Worm (Caenorhabditis elegans) whole organism, L1 larva: Measurements from ENCODE around the gene F54D5.15.
A peak's percentile ranks its signal among the peaks of the same experiment; 100 is the strongest.
"Not testable (repeated sequence)": the region's sequence is repeated elsewhere in the genome, so short reads cannot be mapped to it uniquely, and the experiment has no call there.

Experiments
- C04F5.9 ChIP-seq: sonication (generic microtip); optimal IDR thresholded peaks from 2 replicates; lab custom pipeline; 2016; ENCODE audit warnings: missing genetic modification characterization, missing compliant biosample characterization
- C16A3.4 ChIP-seq: fragments of 150-350 bp; optimal IDR thresholded peaks from 2 replicates; lab custom pipeline; 2014; ENCODE audit warnings: missing biosample characterization, missing genetic modification characterization
- alr-1 ChIP-seq: fragments of 200-800 bp; sonication (Bioruptor generic); optimal IDR thresholded peaks from 2 replicates; lab custom pipeline; 2018; ENCODE audit warnings: borderline replicate concordance, mild to moderate bottlenecking, missing genetic modification characterization, missing compliant biosample characterization
- aly-2 ChIP-seq: fragments of 150-350 bp; optimal IDR thresholded peaks from 2 replicates; lab custom pipeline; 2014; ENCODE audit warnings: missing biosample characterization, missing genetic modification characterization
- ceh-8 ChIP-seq: fragments of 200-800 bp; sonication (Bioruptor generic); optimal IDR thresholded peaks from 2 replicates; lab custom pipeline; 2018; ENCODE audit warnings: mild to moderate bottlenecking, missing genetic modification characterization, moderate library complexity, missing compliant biosample characterization
- ceh-90 ChIP-seq: sonication (generic microtip); optimal IDR thresholded peaks from 2 replicates; lab custom pipeline; 2016; ENCODE audit warnings: missing genetic modification characterization, missing compliant biosample characterization
- ces-1 ChIP-seq: fragments of 150-350 bp; optimal IDR thresholded peaks from 2 replicates; lab custom pipeline; 2014; ENCODE audit warnings: missing biosample characterization, missing genetic modification reagents, missing genetic modification characterization
- dpl-1 ChIP-seq, 3 experiments: fragments of 150-350 bp in 2 of 3; sonication (generic microtip) in 1 of 3; optimal IDR thresholded peaks; 2 replicates each; lab custom pipeline; 2014 to 2017; ENCODE audit warnings: missing biosample characterization in 3 of 3, missing genetic modification characterization in 3 of 3, missing genetic modification reagents in 3 of 3
- efl-1 ChIP-seq, 4 experiments: fragments of 150-350 bp; optimal IDR thresholded peaks in 3 of 4; peaks in 1 of 4; 1 replicate in 1 of 4; 2 replicates in 3 of 4; lab custom pipeline; 2014; ENCODE audit warnings: missing biosample characterization in 2 of 4, missing genetic modification characterization in 2 of 4, missing genetic modification reagents in 2 of 4
- egl-13 ChIP-seq: sonication (generic microtip); optimal IDR thresholded peaks from 2 replicates; lab custom pipeline; 2016; ENCODE audit warnings: missing genotype, missing genetic modification reagents, missing genetic modification characterization, missing compliant biosample characterization
- elt-2 ChIP-seq: sonication (generic microtip); optimal IDR thresholded peaks from 2 replicates; lab custom pipeline; 2016; ENCODE audit warnings: missing genetic modification characterization, mild to moderate bottlenecking, inconsistent platforms, missing compliant biosample characterization, missing genetic modification reagents
- fkh-8 ChIP-seq: sonication (generic microtip); optimal IDR thresholded peaks from 2 replicates; lab custom pipeline; 2016; ENCODE audit warnings: mild to moderate bottlenecking, missing genetic modification characterization, missing compliant biosample characterization
- fos-1 ChIP-seq: fragments of 150-350 bp; optimal IDR thresholded peaks from 2 replicates; lab custom pipeline; 2014; ENCODE audit warnings: missing biosample characterization, missing genetic modification characterization
- hlh-17 ChIP-seq: fragments of 200-800 bp; sonication (Bioruptor generic); optimal IDR thresholded peaks from 2 replicates; lab custom pipeline; 2018; ENCODE audit warnings: missing genetic modification characterization, mild to moderate bottlenecking, missing compliant biosample characterization, moderate library complexity, borderline replicate concordance
- hpl-2 ChIP-seq: fragments of 150-350 bp; optimal IDR thresholded peaks from 2 replicates; lab custom pipeline; 2014; ENCODE audit warnings: missing biosample characterization, missing genetic modification reagents, missing genetic modification characterization
- irx-1 ChIP-seq: sonication (generic microtip); optimal IDR thresholded peaks from 2 replicates; lab custom pipeline; 2016; ENCODE audit warnings: missing genetic modification characterization, missing compliant biosample characterization
- lin-13 ChIP-seq: fragments of 150-350 bp; optimal IDR thresholded peaks from 2 replicates; lab custom pipeline; 2014; ENCODE audit warnings: missing biosample characterization, missing genetic modification reagents, missing genetic modification characterization
- lin-14 ChIP-seq: fragments of 200-800 bp; sonication (Bioruptor generic); optimal IDR thresholded peaks from 2 replicates; lab custom pipeline; 2018; ENCODE audit warnings: mild to moderate bottlenecking, missing genetic modification characterization, moderate library complexity, missing compliant biosample characterization
- lin-35 ChIP-seq, 2 experiments: fragments of 150-350 bp; optimal IDR thresholded peaks; 2 replicates each; lab custom pipeline; 2014; ENCODE audit warnings: missing biosample characterization in 2 of 2, missing genetic modification characterization in 2 of 2, missing genetic modification reagents in 2 of 2
- lin-39 ChIP-seq: fragments of 150-350 bp; optimal IDR thresholded peaks from 2 replicates; lab custom pipeline; 2014; ENCODE audit warnings: missing biosample characterization, missing genetic modification reagents, missing genetic modification characterization
- lir-3 ChIP-seq: sonication (generic microtip); optimal IDR thresholded peaks from 2 replicates; lab custom pipeline; 2016; ENCODE audit warnings: mild to moderate bottlenecking, missing genetic modification characterization, moderate library complexity, missing compliant biosample characterization; ENCODE audit not compliant: poor library complexity
- mef-2 ChIP-seq: fragments of 150-350 bp; optimal IDR thresholded peaks from 2 replicates; lab custom pipeline; 2014; ENCODE audit warnings: missing biosample characterization, missing genetic modification characterization
- nhr-12 ChIP-seq: sonication (generic microtip); optimal IDR thresholded peaks from 2 replicates; lab custom pipeline; 2017; ENCODE audit warnings: missing biosample characterization, missing genetic modification characterization
- nhr-20 ChIP-seq: sonication (generic microtip); optimal IDR thresholded peaks from 2 replicates; lab custom pipeline; 2016; ENCODE audit warnings: mild to moderate bottlenecking, missing genetic modification characterization, missing compliant biosample characterization
- nhr-237 ChIP-seq: fragments of 150-350 bp; optimal IDR thresholded peaks from 2 replicates; lab custom pipeline; 2014; ENCODE audit warnings: missing biosample characterization, missing genetic modification characterization
- nhr-28 ChIP-seq: fragments of 150-350 bp; optimal IDR thresholded peaks from 2 replicates; lab custom pipeline; 2014; ENCODE audit warnings: missing biosample characterization, missing genetic modification characterization
- nhr-47 ChIP-seq: sonication (generic microtip); optimal IDR thresholded peaks from 2 replicates; lab custom pipeline; 2016; ENCODE audit warnings: mild to moderate bottlenecking, missing genetic modification characterization, moderate library complexity, missing compliant biosample characterization
- nhr-76 ChIP-seq: sonication (generic microtip); optimal IDR thresholded peaks from 2 replicates; lab custom pipeline; 2017; ENCODE audit warnings: missing biosample characterization, missing genetic modification characterization
- nhr-77 ChIP-seq: fragments of 150-350 bp; optimal IDR thresholded peaks from 2 replicates; lab custom pipeline; 2014; ENCODE audit warnings: missing biosample characterization, missing genetic modification characterization
- nhr-84 ChIP-seq: sonication (generic microtip); optimal IDR thresholded peaks from 2 replicates; lab custom pipeline; 2017; ENCODE audit warnings: missing biosample characterization, missing genetic modification characterization
- pag-3 ChIP-seq: sonication (generic microtip); optimal IDR thresholded peaks from 2 replicates; lab custom pipeline; 2017; ENCODE audit warnings: missing genetic modification characterization, mild to moderate bottlenecking, missing compliant biosample characterization, antibody characterized with exemption, borderline replicate concordance; ENCODE audit not compliant: insufficient read depth
- rnt-1 ChIP-seq: sonication (generic microtip); optimal IDR thresholded peaks from 2 replicates; lab custom pipeline; 2016; ENCODE audit warnings: mild to moderate bottlenecking, missing genetic modification characterization, moderate library complexity, missing compliant biosample characterization
- skn-1 ChIP-seq: fragments of 150-350 bp; optimal IDR thresholded peaks from 2 replicates; lab custom pipeline; 2014; ENCODE audit warnings: missing biosample characterization, missing genetic modification characterization
- sptf-1 ChIP-seq: fragments of 150-350 bp; optimal IDR thresholded peaks from 2 replicates; lab custom pipeline; 2014; ENCODE audit warnings: missing biosample characterization, missing genetic modification characterization
- tbx-2 ChIP-seq: sonication (generic microtip); optimal IDR thresholded peaks from 2 replicates; lab custom pipeline; 2016; ENCODE audit warnings: missing genetic modification characterization, missing compliant biosample characterization
- tlp-1 ChIP-seq: fragments of 150-350 bp; optimal IDR thresholded peaks from 2 replicates; lab custom pipeline; 2014; ENCODE audit warnings: missing biosample characterization, missing genetic modification characterization
- unc-130 ChIP-seq: fragments of 150-350 bp; optimal IDR thresholded peaks from 2 replicates; lab custom pipeline; 2017; ENCODE audit warnings: missing biosample characterization, missing genetic modification characterization, inconsistent platforms
- unc-62 ChIP-seq: fragments of 150-350 bp; optimal IDR thresholded peaks from 2 replicates; lab custom pipeline; 2014; ENCODE audit warnings: missing biosample characterization, missing genetic modification reagents, missing genetic modification characterization
- unc-86 ChIP-seq: sonication (generic microtip); optimal IDR thresholded peaks from 2 replicates; lab custom pipeline; 2016; ENCODE audit warnings: missing genetic modification characterization, missing compliant biosample characterization
- unc-98 ChIP-seq: fragments of 200-800 bp; sonication (Bioruptor generic); IDR thresholded peaks from 2 replicates; pipeline ENCODE4 v1.3.6; 2022; ENCODE audit warnings: missing genetic modification characterization, missing compliant biosample characterization
- zag-1 ChIP-seq: fragments of 150-350 bp; optimal IDR thresholded peaks from 2 replicates; lab custom pipeline; 2014; ENCODE audit warnings: missing biosample characterization, missing genetic modification characterization
- ztf-11 ChIP-seq, 2 experiments: sonication (generic microtip); optimal IDR thresholded peaks; 2 replicates each; lab custom pipeline; 2016 to 2017; ENCODE audit warnings: missing genetic modification characterization in 2 of 2, missing biosample characterization in 1 of 2, missing compliant biosample characterization in 1 of 2

Gene F54D5.15

ce11 chrII:11566970-11567711 lies 3.1 kb upstream of the F54D5.15 start, which contains the start of gene F54D5.5 (continued):
- no peak for TF ChIP-seq C16A3.4 (tag; lab: Kevin White, UChicago)

ce11 chrII:11556338-11556737 lies 7.7 kb downstream of the F54D5.15 start, which contains the start of gene F54D5.17:
F54D5.17 (plus strand) TSS chrII:11556638.
- TF ChIP-seq lin-35 (GFP tag; optimal IDR thresholded peaks at IDR 0.05; lab: Kevin White, UChicago) (no peak), nhr-28 (tag; lab: Kevin White, UChicago) (no peak), aly-2 (no peak), nhr-237 (tag; lab: Kevin White, UChicago) (no peak), rnt-1 (tag; lab: Kevin White, UChicago) (no peak), unc-62 (no peak), C04F5.9 (tag; lab: Kevin White, UChicago) (no peak), sptf-1 (no peak), unc-130 (tag; lab: Kevin White, UChicago) (no peak), unc-98 (GFP tag; lab: Robert Waterston, UW) (no peak), hlh-17 (GFP tag; lab: Kevin White, UChicago) (no peak), nhr-76 (no peak), nhr-47 (tag; lab: Kevin White, UChicago) (no peak)

- TF ChIP-seq nhr-84: no peak
- no peak for TF ChIP-seq mef-2 (tag; lab: Kevin White, UChicago)
- no peak for TF ChIP-seq nhr-237 (tag; lab: Kevin White, UChicago)
- TF ChIP-seq alr-1 (tag; lab: Kevin White, UChicago): no peak
Observed at ce11 chrII:11555634-11556033, 8.4 kb downstream of the F54D5.15 start, which contains the start of gene F54D5.24. F54D5.24 (plus strand) TSS chrII:11555949.

- not testable (repeated sequence) for TF ChIP-seq fos-1 (tag; lab: Kevin White, UChicago); lin-35 (GFP tag; optimal IDR thresholded peaks at IDR 0.05; lab: Kevin White, UChicago); tlp-1 (tag; lab: Kevin White, UChicago)
- TF ChIP-seq, all 84 proteins: peak for 0; not testable (repeated sequence) for 84
Observed at ce11 chrII:11551981-11552380, 12.0 kb downstream of the F54D5.15 start, which contains the start of gene dhgd-1. dhgd-1 (minus strand) TSS chrII:11552081.

ce11 chrII:11547254-11547687 lies 16.8 kb downstream of the F54D5.15 start, which contains the start of gene F54D5.7:
F54D5.7 (plus strand) TSS chrII:11547517.
- TF ChIP-seq lir-3 (tag; lab: Kevin White, UChicago): peak; percentile 22
- no peak for TF ChIP-seq nhr-77
- no peak for TF ChIP-seq lin-39 (tag; lab: Kevin White, UChicago)
- no peak for TF ChIP-seq hpl-2 (GFP tag; lab: Kevin White, UChicago)
- TF ChIP-seq lin-13 (GFP tag; lab: Kevin White, UChicago): peak; percentile 22
- TF ChIP-seq ceh-8 (GFP tag; lab: Kevin White, UChicago): no peak
- TF ChIP-seq tbx-2 (tag; lab: Kevin White, UChicago): peak; percentile 11
- TF ChIP-seq efl-1 (optimal IDR thresholded peaks at IDR 0.05; lab: Kevin White, UChicago): peak; percentile 8 to 14
- peak in 1 of 2 experiments; percentile 89 for TF ChIP-seq efl-1 (GFP tag; optimal IDR thresholded peaks at IDR 0.05 in 1 of 2; lab: Kevin White, UChicago)
- TF ChIP-seq nhr-76: no peak
- TF ChIP-seq skn-1 (tag; lab: Kevin White, UChicago): peak; percentile 90
- TF ChIP-seq ces-1 (GFP tag; lab: Kevin White, UChicago): no peak
- TF ChIP-seq fkh-8: no peak
- peak in 1 of 2 experiments; percentile 37 for TF ChIP-seq ztf-11 (tag; optimal IDR thresholded peaks at IDR 0.05; lab: Kevin White, UChicago)
- TF ChIP-seq nhr-20: peak; percentile 61
- TF ChIP-seq egl-13 (tag; lab: Kevin White, UChicago): no peak
- peak; percentile 32 for TF ChIP-seq pag-3
- TF ChIP-seq dpl-1 (GFP tag; optimal IDR thresholded peaks at IDR 0.05; lab: Kevin White, UChicago): peak; percentile 26 to 39 (median 38)
- TF ChIP-seq elt-2: peak; percentile 52
- TF ChIP-seq unc-86: no peak
- TF ChIP-seq zag-1: no peak
- TF ChIP-seq irx-1 (tag; lab: Kevin White, UChicago): peak; percentile 30
- no peak for TF ChIP-seq ceh-90
- no peak for TF ChIP-seq nhr-12 (tag; lab: Kevin White, UChicago)
- TF ChIP-seq nhr-47 (tag; lab: Kevin White, UChicago): peak; percentile 57
- peak; percentile 61 for TF ChIP-seq lin-14 (GFP tag; lab: Kevin White, UChicago)
